Worm (Caenorhabditis elegans) whole organism, L3 larva: ENCODE data around the gene spl-1.
A peak's percentile ranks its signal among the peaks of the same experiment; 100 is the strongest.

Source experiments
- R02D3.7 ChIP-seq: fragments of 150-350 bp; optimal IDR thresholded peaks from 2 replicates; lab custom pipeline; 2014; ENCODE audit warnings: missing biosample characterization, missing genetic modification characterization
- ZK546.5 ChIP-seq: sonication (generic microtip); optimal IDR thresholded peaks from 2 replicates; lab custom pipeline; 2017; ENCODE audit warnings: missing biosample characterization, missing genetic modification characterization
- aly-2 ChIP-seq: fragments of 150-350 bp; optimal IDR thresholded peaks from 2 replicates; lab custom pipeline; 2014; ENCODE audit warnings: missing biosample characterization, missing genetic modification characterization
- ceh-16 ChIP-seq: sonication (generic microtip); optimal IDR thresholded peaks from 2 replicates; lab custom pipeline; 2017; ENCODE audit warnings: missing biosample characterization, missing genetic modification characterization
- ceh-28 ChIP-seq: fragments of 150-350 bp; optimal IDR thresholded peaks from 2 replicates; lab custom pipeline; 2014; ENCODE audit warnings: missing biosample characterization, missing genetic modification reagents, missing genetic modification characterization
- ceh-82 ChIP-seq: fragments of 150-350 bp; optimal IDR thresholded peaks from 2 replicates; lab custom pipeline; 2014; ENCODE audit warnings: missing biosample characterization, missing genetic modification characterization
- ceh-9 ChIP-seq: sonication (generic microtip); optimal IDR thresholded peaks from 2 replicates; lab custom pipeline; 2018; ENCODE audit warnings: missing biosample characterization, missing genetic modification characterization
- daf-12 ChIP-seq: fragments of 150-350 bp; optimal IDR thresholded peaks from 2 replicates; lab custom pipeline; 2014; ENCODE audit warnings: missing biosample characterization, missing genetic modification reagents, missing genetic modification characterization
- egl-27 ChIP-seq: sonication (generic microtip); optimal IDR thresholded peaks from 4 replicates; lab custom pipeline; 2017; ENCODE audit warnings: missing biosample characterization, missing genetic modification reagents, missing genetic modification characterization
- egl-5 ChIP-seq: fragments of 150-350 bp; optimal IDR thresholded peaks from 2 replicates; lab custom pipeline; 2017; ENCODE audit warnings: missing biosample characterization, missing genetic modification reagents, missing genetic modification characterization, inconsistent platforms
- elt-2 ChIP-seq: sonication (generic microtip); optimal IDR thresholded peaks from 2 replicates; lab custom pipeline; 2016; ENCODE audit warnings: missing genetic modification reagents, mild to moderate bottlenecking, missing genetic modification characterization, missing compliant biosample characterization
- fkh-2 ChIP-seq: fragments of 150-350 bp; optimal IDR thresholded peaks from 2 replicates; lab custom pipeline; 2014; ENCODE audit warnings: missing biosample characterization, missing genetic modification reagents, missing genetic modification characterization
- fos-1 ChIP-seq: fragments of 150-350 bp; optimal IDR thresholded peaks from 2 replicates; lab custom pipeline; 2014; ENCODE audit warnings: missing biosample characterization, missing genetic modification characterization
- hmg-11 ChIP-seq: sonication (generic microtip); optimal IDR thresholded peaks from 2 replicates; lab custom pipeline; 2016; ENCODE audit warnings: missing genetic modification characterization, missing compliant biosample characterization
- jun-1 ChIP-seq: fragments of 150-350 bp; optimal IDR thresholded peaks from 2 replicates; lab custom pipeline; 2014; ENCODE audit warnings: missing biosample characterization, missing genetic modification reagents, missing genetic modification characterization
- lin-15B ChIP-seq: fragments of 150-350 bp; optimal IDR thresholded peaks from 2 replicates; lab custom pipeline; 2014; ENCODE audit warnings: missing biosample characterization, missing genetic modification characterization
- lin-39 ChIP-seq: fragments of 150-350 bp; optimal IDR thresholded peaks from 2 replicates; lab custom pipeline; 2018; ENCODE audit warnings: missing biosample characterization, missing genetic modification reagents, missing genetic modification characterization
- mdl-1 ChIP-seq: fragments of 150-350 bp; optimal IDR thresholded peaks from 2 replicates; lab custom pipeline; 2014; ENCODE audit warnings: missing biosample characterization, missing genetic modification characterization
- nfya-1 ChIP-seq: sonication (generic microtip); optimal IDR thresholded peaks from 2 replicates; lab custom pipeline; 2017; ENCODE audit warnings: missing genetic modification characterization, mild to moderate bottlenecking, missing compliant biosample characterization, antibody characterized with exemption, moderate library complexity; ENCODE audit not compliant: insufficient read depth
- nhr-11 ChIP-seq: fragments of 150-350 bp; optimal IDR thresholded peaks from 2 replicates; lab custom pipeline; 2014; ENCODE audit warnings: missing biosample characterization, missing genetic modification characterization
- nhr-12 ChIP-seq: fragments of 150-350 bp; optimal IDR thresholded peaks from 2 replicates; lab custom pipeline; 2014; ENCODE audit warnings: missing biosample characterization, missing genetic modification characterization
- nhr-23 ChIP-seq: fragments of 150-350 bp; optimal IDR thresholded peaks from 2 replicates; lab custom pipeline; 2014; ENCODE audit warnings: missing biosample characterization, missing genetic modification reagents, missing genetic modification characterization
- nhr-25 ChIP-seq: sonication (generic microtip); optimal IDR thresholded peaks from 2 replicates; lab custom pipeline; 2017; ENCODE audit warnings: missing biosample characterization, missing genetic modification characterization
- nhr-28 ChIP-seq: fragments of 150-350 bp; optimal IDR thresholded peaks from 2 replicates; lab custom pipeline; 2014; ENCODE audit warnings: missing biosample characterization, missing genetic modification characterization
- nhr-67 ChIP-seq: fragments of 150-350 bp; optimal IDR thresholded peaks from 2 replicates; lab custom pipeline; 2014; ENCODE audit warnings: missing biosample characterization, missing genetic modification characterization
- nhr-76 ChIP-seq: fragments of 150-350 bp; sonication (generic microtip); optimal IDR thresholded peaks from 5 replicates; lab custom pipeline; 2014; ENCODE audit warnings: missing biosample characterization, missing genetic modification characterization
- nhr-77 ChIP-seq: fragments of 150-350 bp; optimal IDR thresholded peaks from 2 replicates; lab custom pipeline; 2014; ENCODE audit warnings: missing biosample characterization, missing genetic modification characterization
- pha-4 ChIP-seq: fragments of 150-350 bp; optimal IDR thresholded peaks from 2 replicates; lab custom pipeline; 2014; ENCODE audit warnings: missing biosample characterization, missing genetic modification reagents, missing genetic modification characterization
- pqm-1 ChIP-seq: fragments of 150-350 bp; optimal IDR thresholded peaks from 2 replicates; lab custom pipeline; 2017; ENCODE audit warnings: missing biosample characterization, missing genetic modification characterization, inconsistent platforms
- sea-2 ChIP-seq: fragments of 150-350 bp; sonication (generic microtip); optimal IDR thresholded peaks from 4 replicates; lab custom pipeline; 2014; ENCODE audit warnings: missing biosample characterization, missing genetic modification reagents, missing genetic modification characterization
- skn-1 ChIP-seq: fragments of 150-350 bp; optimal IDR thresholded peaks from 2 replicates; lab custom pipeline; 2014; ENCODE audit warnings: missing biosample characterization, missing genetic modification characterization
- tbx-2 ChIP-seq: sonication (generic microtip); optimal IDR thresholded peaks from 2 replicates; lab custom pipeline; 2016; ENCODE audit warnings: mild to moderate bottlenecking, missing genetic modification characterization, missing compliant biosample characterization
- unc-39 ChIP-seq: sonication (generic microtip); optimal IDR thresholded peaks from 4 replicates; lab custom pipeline; 2017; ENCODE audit warnings: missing biosample characterization, missing genetic modification characterization
- ztf-11 ChIP-seq: fragments of 150-350 bp; optimal IDR thresholded peaks from 2 replicates; lab custom pipeline; 2014; ENCODE audit warnings: missing biosample characterization, missing genetic modification characterization
- ztf-4 ChIP-seq: fragments of 150-350 bp; optimal IDR thresholded peaks from 2 replicates; lab custom pipeline; 2014; ENCODE audit warnings: missing biosample characterization, missing genetic modification characterization

spl-1 gene

ce11 chrIV:383135-383731, at the start of gene spl-1:
Gene spl-1 (minus strand): TSS chrIV:383185.
- peak; percentile 65 for TF ChIP-seq pha-4 (tag; lab: Kevin White, UChicago)
- TF ChIP-seq elt-2 (tag; lab: Kevin White, UChicago): peak; percentile 79
- no peak for TF ChIP-seq lin-39
- no peak for TF ChIP-seq lin-15B
- peak; percentile 85 for TF ChIP-seq pqm-1

- no peak for TF ChIP-seq ztf-4 (tag; lab: Kevin White, UChicago)
- TF ChIP-seq jun-1 (tag; lab: Kevin White, UChicago): no peak
- no peak for TF ChIP-seq hmg-11
- no peak for TF ChIP-seq nfya-1 (tag; lab: Kevin White, UChicago)
- TF ChIP-seq skn-1 (tag; lab: Kevin White, UChicago): no peak
- TF ChIP-seq nhr-77: no peak
- TF ChIP-seq fos-1 (tag; lab: Kevin White, UChicago): no peak
- no peak for TF ChIP-seq tbx-2 (tag; lab: Kevin White, UChicago)
- no peak for TF ChIP-seq sea-2 (GFP tag; lab: Kevin White, UChicago)
- TF ChIP-seq nhr-28: no peak
- no peak for TF ChIP-seq nhr-11 (tag; lab: Kevin White, UChicago)
- TF ChIP-seq ceh-82 (tag; lab: Kevin White, UChicago): no peak
- TF ChIP-seq pqm-1: peak; percentile 48
- TF ChIP-seq egl-27: no peak
- peak; percentile 26 for TF ChIP-seq pha-4 (tag; lab: Kevin White, UChicago)
- TF ChIP-seq elt-2 (tag; lab: Kevin White, UChicago): peak; percentile 74
- TF ChIP-seq nhr-76: no peak
- TF ChIP-seq aly-2 (tag; lab: Kevin White, UChicago): no peak
- TF ChIP-seq ceh-9: no peak
- TF ChIP-seq R02D3.7: no peak
- TF ChIP-seq, all 47 proteins: peak for 3
These were observed 45.9 kb upstream of the spl-1 start, which contains the start of gene Y66H1A.5 for ce11 chrIV:428869-429268. Gene Y66H1A.5 (minus strand): TSS chrIV:429133.

ce11 chrIV:427100-427908, 44.3 kb upstream of the spl-1 start:
- no peak for TF ChIP-seq lin-15B
- peak; percentile 28 for TF ChIP-seq nfya-1 (tag; lab: Kevin White, UChicago)
- TF ChIP-seq jun-1 (tag; lab: Kevin White, UChicago): no peak
- no peak for TF ChIP-seq nhr-12 (tag; lab: Kevin White, UChicago)
- TF ChIP-seq ZK546.5 (tag; lab: Kevin White, UChicago): no peak
- TF ChIP-seq nhr-23 (tag; lab: Kevin White, UChicago): no peak
- TF ChIP-seq ztf-4 (tag; lab: Kevin White, UChicago): no peak
- no peak for TF ChIP-seq ceh-16 (tag; lab: Kevin White, UChicago)
- no peak for TF ChIP-seq ceh-28

ce11 chrIV:426597-426996, 43.6 kb upstream of the spl-1 start:
- no peak for TF ChIP-seq unc-39 (tag; lab: Kevin White, UChicago)
- no peak for TF ChIP-seq mdl-1 (tag; lab: Kevin White, UChicago)

- no peak for TF ChIP-seq ztf-11 (tag; lab: Kevin White, UChicago)
- TF ChIP-seq R02D3.7: no peak
- TF ChIP-seq fkh-2 (tag; lab: Kevin White, UChicago): no peak
- TF ChIP-seq daf-12: no peak
- TF ChIP-seq egl-27: no peak
- TF ChIP-seq nhr-25 (tag; lab: Kevin White, UChicago): no peak
- TF ChIP-seq sea-2 (GFP tag; lab: Kevin White, UChicago): no peak
- TF ChIP-seq mdl-1 (tag; lab: Kevin White, UChicago): no peak
- no peak for TF ChIP-seq egl-5 (tag; lab: Kevin White, UChicago)
- TF ChIP-seq nhr-77: no peak
- no peak for TF ChIP-seq ceh-16 (tag; lab: Kevin White, UChicago)
- TF ChIP-seq nhr-67: no peak
- TF ChIP-seq ceh-9: no peak
- TF ChIP-seq ceh-28: no peak
- TF ChIP-seq lin-15B: no peak
These were observed 43.0 kb upstream of the spl-1 start, which contains the start of gene garr-1 for ce11 chrIV:425995-426394. Gene garr-1 (plus strand): TSS chrIV:426168.
